Worm (Caenorhabditis elegans) whole organism, L4 larva: ENCODE data around the gene nhr-90.

ENCODE experiments used
- D1046.2 ChIP-seq: fragments of 200-800 bp; sonication (Bioruptor generic); IDR thresholded peaks from 2 replicates; pipeline ENCODE4 v1.3.6; 2022; ENCODE audit warnings: missing genetic modification characterization, missing compliant biosample characterization
- F10B5.3 ChIP-seq: sonication (generic microtip); optimal IDR thresholded peaks from 2 replicates; lab custom pipeline; 2016; ENCODE audit warnings: mild to moderate bottlenecking, missing genetic modification characterization, missing compliant biosample characterization
- F44E2.7 ChIP-seq: fragments of 200-800 bp; sonication (Bioruptor generic); IDR thresholded peaks from 2 replicates; pipeline ENCODE4 v2.1.2; 2022; ENCODE audit warnings: missing genetic modification characterization, missing compliant biosample characterization
- T26A8.4 ChIP-seq: fragments of 200-800 bp; sonication (Bioruptor generic); IDR thresholded peaks from 2 replicates; pipeline ENCODE4 v1.3.6; 2022; ENCODE audit warnings: missing genetic modification characterization, missing compliant biosample characterization
- Y48G9A.11 ChIP-seq: fragments of 200-800 bp; sonication (Bioruptor generic); IDR thresholded peaks from 2 replicates; pipeline ENCODE4 v1.3.6; 2022; ENCODE audit warnings: missing genetic modification reagents, missing genetic modification characterization, missing compliant biosample characterization
- ZK337.2 ChIP-seq: fragments of 200-800 bp; sonication (Bioruptor generic); IDR thresholded peaks from 2 replicates; pipeline ENCODE4 v1.3.6; 2022; ENCODE audit warnings: missing genetic modification reagents, missing genetic modification characterization, missing compliant biosample characterization
- ZK546.5 ChIP-seq, 2 experiments: sonication (generic microtip); optimal IDR thresholded peaks; 2 replicates each; lab custom pipeline; 2017; ENCODE audit warnings: missing biosample characterization in 2 of 2, missing genetic modification characterization in 2 of 2
- aly-2 ChIP-seq: sonication (generic microtip); optimal IDR thresholded peaks from 2 replicates; lab custom pipeline; 2018; ENCODE audit warnings: missing biosample characterization, missing genetic modification characterization
- ama-1 ChIP-seq: fragments of 150-350 bp; optimal IDR thresholded peaks from 2 replicates; lab custom pipeline; 2014; ENCODE audit warnings: inconsistent platforms, mixed read lengths
- arid-1 ChIP-seq: fragments of 200-800 bp; sonication (Bioruptor generic); conservative IDR thresholded peaks from 2 replicates; pipeline ENCODE4 v1.3.6; 2022; ENCODE audit warnings: missing genetic modification reagents, missing genetic modification characterization, missing compliant biosample characterization
- ceh-28 ChIP-seq: fragments of 150-350 bp; optimal IDR thresholded peaks from 2 replicates; lab custom pipeline; 2014; ENCODE audit warnings: missing biosample characterization, missing genetic modification reagents, missing genetic modification characterization
- cey-2 ChIP-seq: sonication (generic microtip); optimal IDR thresholded peaks from 3 replicates; lab custom pipeline; 2017; ENCODE audit warnings: missing genetic modification characterization, mild to moderate bottlenecking, missing compliant biosample characterization, antibody characterized with exemption, borderline replicate concordance; ENCODE audit not compliant: insufficient read depth
- ctbp-1 ChIP-seq: fragments of 200-800 bp; sonication (Bioruptor generic); IDR thresholded peaks from 2 replicates; pipeline ENCODE4 v1.3.6; 2022; ENCODE audit warnings: missing genetic modification reagents, missing genetic modification characterization, missing compliant biosample characterization
- daf-8 ChIP-seq: fragments of 200-800 bp; sonication (Bioruptor generic); IDR thresholded peaks from 2 replicates; pipeline ENCODE4 v1.3.6; 2022; ENCODE audit warnings: missing genetic modification characterization, missing compliant biosample characterization
- duxl-1 ChIP-seq: sonication (generic microtip); optimal IDR thresholded peaks from 2 replicates; lab custom pipeline; 2016; ENCODE audit warnings: mild to moderate bottlenecking, missing genetic modification characterization, moderate library complexity, missing compliant biosample characterization; ENCODE audit not compliant: poor library complexity
- fkh-10 ChIP-seq: fragments of 150-350 bp; optimal IDR thresholded peaks from 2 replicates; lab custom pipeline; 2014; ENCODE audit warnings: missing biosample characterization, missing genetic modification reagents, missing genetic modification characterization
- gei-8 ChIP-seq: fragments of 200-800 bp; sonication (Bioruptor generic); optimal IDR thresholded peaks from 2 replicates; lab custom pipeline; 2018; ENCODE audit warnings: mild to moderate bottlenecking, missing genetic modification characterization, missing compliant biosample characterization
- hif-1 ChIP-seq, 2 experiments: sonication (generic microtip); optimal IDR thresholded peaks; 2 replicates each; lab custom pipeline; 2016 to 2017; ENCODE audit warnings: missing compliant biosample characterization in 2 of 2, missing genetic modification characterization in 2 of 2, missing genetic modification reagents in 2 of 2, missing genotype in 2 of 2, mild to moderate bottlenecking in 1 of 2
- hlh-11 ChIP-seq: fragments of 200-800 bp; sonication (Bioruptor generic); optimal IDR thresholded peaks from 2 replicates; lab custom pipeline; 2018; ENCODE audit warnings: mild to moderate bottlenecking, missing genetic modification characterization, missing compliant biosample characterization
- hlh-30 ChIP-seq: sonication (generic microtip); optimal IDR thresholded peaks from 2 replicates; lab custom pipeline; 2017; ENCODE audit warnings: antibody characterized with exemption, mild to moderate bottlenecking, missing genetic modification characterization, missing compliant biosample characterization; ENCODE audit not compliant: insufficient read depth
- hmg-1.1 ChIP-seq: fragments of 200-800 bp; sonication (Bioruptor generic); IDR thresholded peaks from 2 replicates; pipeline ENCODE4 v1.3.6; 2022; ENCODE audit warnings: missing genetic modification reagents, missing genetic modification characterization, missing compliant biosample characterization
- lin-1 ChIP-seq: fragments of 200-800 bp; sonication (Bioruptor generic); IDR thresholded peaks from 2 replicates; pipeline ENCODE4 v1.3.6; 2022; ENCODE audit warnings: missing genetic modification reagents, missing genetic modification characterization, missing compliant biosample characterization
- lin-13 ChIP-seq: fragments of 150-350 bp; optimal IDR thresholded peaks from 2 replicates; lab custom pipeline; 2014; ENCODE audit warnings: missing biosample characterization, missing genetic modification reagents, missing genetic modification characterization
- lin-38 ChIP-seq: fragments of 200-800 bp; sonication (Bioruptor generic); IDR thresholded peaks from 2 replicates; pipeline ENCODE4 v1.3.6; 2022; ENCODE audit warnings: missing genetic modification reagents, missing genetic modification characterization, missing compliant biosample characterization
- madf-9 ChIP-seq: fragments of 200-800 bp; sonication (Bioruptor generic); conservative IDR thresholded peaks from 2 replicates; pipeline ENCODE4 v1.3.6; 2022; ENCODE audit warnings: missing genetic modification reagents, missing genetic modification characterization, missing compliant biosample characterization
- mdt-29 ChIP-seq: fragments of 200-800 bp; sonication (Bioruptor generic); IDR thresholded peaks from 2 replicates; pipeline ENCODE4 v1.3.6; 2022; ENCODE audit warnings: missing genetic modification reagents, missing genetic modification characterization, missing compliant biosample characterization
- mes-2 ChIP-seq: sonication (generic microtip); optimal IDR thresholded peaks from 2 replicates; lab custom pipeline; 2016; ENCODE audit warnings: missing genotype, mild to moderate bottlenecking, missing genetic modification characterization, missing compliant biosample characterization; ENCODE audit not compliant: poor library complexity, severe bottlenecking
- nhr-102 ChIP-seq: sonication (generic microtip); optimal IDR thresholded peaks from 2 replicates; lab custom pipeline; 2016; ENCODE audit warnings: mild to moderate bottlenecking, missing genetic modification characterization, moderate library complexity, missing compliant biosample characterization
- nhr-237 ChIP-seq: sonication (generic microtip); optimal IDR thresholded peaks from 2 replicates; lab custom pipeline; 2017; ENCODE audit warnings: missing biosample characterization, missing genetic modification characterization
- nhr-28 ChIP-seq: fragments of 150-350 bp; optimal IDR thresholded peaks from 2 replicates; lab custom pipeline; 2014; ENCODE audit warnings: missing biosample characterization, missing genetic modification characterization
- nhr-48 ChIP-seq: sonication (generic microtip); optimal IDR thresholded peaks from 2 replicates; lab custom pipeline; 2016; ENCODE audit warnings: mild to moderate bottlenecking, missing genetic modification characterization, missing compliant biosample characterization
- nhr-6 ChIP-seq: fragments of 150-350 bp; optimal IDR thresholded peaks from 2 replicates; lab custom pipeline; 2014; ENCODE audit warnings: missing biosample characterization, missing genetic modification characterization
- pha-4 ChIP-seq, 2 experiments: fragments of 150-350 bp in 1 of 2; fragments of 200-800 bp in 1 of 2; sonication (Bioruptor generic) in 1 of 2; IDR thresholded peaks in 1 of 2; optimal IDR thresholded peaks in 1 of 2; 2 replicates each; pipeline versions ENCODE4 v1.3.6 to Lab custom; 2014 to 2022; ENCODE audit warnings: missing genetic modification characterization in 2 of 2, missing genetic modification reagents in 2 of 2, missing biosample characterization in 1 of 2, missing compliant biosample characterization in 1 of 2
- saeg-2 ChIP-seq: fragments of 200-800 bp; sonication (Bioruptor generic); IDR thresholded peaks from 2 replicates; pipeline ENCODE4 v1.3.6; 2022; ENCODE audit warnings: missing genetic modification reagents, missing genetic modification characterization, missing compliant biosample characterization
- sdz-12 ChIP-seq: fragments of 200-800 bp; sonication (Bioruptor generic); optimal IDR thresholded peaks from 2 replicates; lab custom pipeline; 2018; ENCODE audit warnings: mild to moderate bottlenecking, missing genetic modification characterization, missing compliant biosample characterization
- set-16 ChIP-seq: fragments of 200-800 bp; sonication (Bioruptor generic); IDR thresholded peaks from 2 replicates; pipeline ENCODE4 v1.3.6; 2022; ENCODE audit warnings: missing genetic modification reagents, missing genetic modification characterization, missing compliant biosample characterization
- snpc-4 ChIP-seq: fragments of 150-350 bp; optimal IDR thresholded peaks from 2 replicates; lab custom pipeline; 2014; ENCODE audit warnings: missing biosample characterization, missing genetic modification characterization
- spr-1 ChIP-seq: sonication (generic microtip); optimal IDR thresholded peaks from 2 replicates; lab custom pipeline; 2016; ENCODE audit warnings: mild to moderate bottlenecking, missing genetic modification characterization, missing compliant biosample characterization
- spr-3 ChIP-seq: fragments of 200-800 bp; sonication (Bioruptor generic); optimal IDR thresholded peaks from 2 replicates; lab custom pipeline; 2018; ENCODE audit warnings: mild to moderate bottlenecking, missing genetic modification characterization, missing compliant biosample characterization
- unc-130 ChIP-seq: sonication (generic microtip); optimal IDR thresholded peaks from 2 replicates; lab custom pipeline; 2016; ENCODE audit warnings: missing genetic modification reagents, missing genetic modification characterization, missing compliant biosample characterization
- unc-39 ChIP-seq: sonication (generic microtip); optimal IDR thresholded peaks from 2 replicates; lab custom pipeline; 2017; ENCODE audit warnings: missing biosample characterization, missing genetic modification characterization
- vab-7 ChIP-seq: fragments of 200-800 bp; sonication (Bioruptor generic); IDR thresholded peaks from 2 replicates; pipeline ENCODE4 v1.3.6; 2022; ENCODE audit warnings: missing genetic modification reagents, missing genetic modification characterization, missing compliant biosample characterization
- zip-2 ChIP-seq: fragments of 150-350 bp; optimal IDR thresholded peaks from 2 replicates; lab custom pipeline; 2014; ENCODE audit warnings: missing biosample characterization, missing genetic modification characterization
- ztf-11 ChIP-seq: fragments of 150-350 bp; optimal IDR thresholded peaks from 2 replicates; lab custom pipeline; 2014; ENCODE audit warnings: missing biosample characterization, missing genetic modification characterization

The nhr-90 gene

ce11 chrV:610217-610616 is at the start of gene nhr-90:
nhr-90 (plus strand) TSS chrV:610512.
- TF ChIP-seq cey-2 (no peak), pha-4 (GFP tag; IDR thresholded peaks at IDR 0.05; lab: Robert Waterston, UW) (no peak), pha-4 (tag; optimal IDR thresholded peaks at IDR 0.05; lab: Kevin White, UChicago) (no peak), nhr-28 (tag; lab: Kevin White, UChicago) (peak; percentile 9), hlh-30 (peak; percentile 70), spr-1 (tag; lab: Kevin White, UChicago) (no peak)

DNA sequence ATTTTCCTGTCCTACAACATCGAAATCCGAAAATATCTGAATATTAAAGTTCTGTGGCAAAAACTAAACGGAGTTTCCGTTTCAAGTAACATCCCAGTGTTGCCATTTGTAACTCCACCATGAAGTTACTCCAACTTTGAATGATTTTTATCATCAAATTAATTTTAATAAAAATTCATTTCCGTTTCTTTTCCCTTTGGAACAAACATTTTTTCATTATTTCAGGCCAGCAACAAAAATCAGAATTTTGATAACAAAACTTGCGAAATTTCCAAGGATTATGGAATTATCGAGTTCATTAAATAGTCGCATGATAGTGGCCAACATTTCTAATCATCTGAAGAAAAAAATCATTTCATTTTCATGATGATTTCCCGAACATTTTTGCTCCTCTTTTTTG is 47.5 kb upstream of the nhr-90 start, which contains the start of gene C14C6.2:
Gene C14C6.2, plus strand, starts transcription at position 301 of the 400 bp plus-strand sequence.
- no peak for TF ChIP-seq nhr-48 (tag; lab: Kevin White, UChicago)
- TF ChIP-seq aly-2: no peak
- no peak for TF ChIP-seq unc-39 (tag; lab: Kevin White, UChicago)
- TF ChIP-seq nhr-28 (tag; lab: Kevin White, UChicago): no peak
- TF ChIP-seq duxl-1 (tag; lab: Kevin White, UChicago): no peak
- TF ChIP-seq snpc-4 (tag; lab: Kevin White, UChicago): no peak
- TF ChIP-seq, all 104 proteins: peak for 0

DNA sequence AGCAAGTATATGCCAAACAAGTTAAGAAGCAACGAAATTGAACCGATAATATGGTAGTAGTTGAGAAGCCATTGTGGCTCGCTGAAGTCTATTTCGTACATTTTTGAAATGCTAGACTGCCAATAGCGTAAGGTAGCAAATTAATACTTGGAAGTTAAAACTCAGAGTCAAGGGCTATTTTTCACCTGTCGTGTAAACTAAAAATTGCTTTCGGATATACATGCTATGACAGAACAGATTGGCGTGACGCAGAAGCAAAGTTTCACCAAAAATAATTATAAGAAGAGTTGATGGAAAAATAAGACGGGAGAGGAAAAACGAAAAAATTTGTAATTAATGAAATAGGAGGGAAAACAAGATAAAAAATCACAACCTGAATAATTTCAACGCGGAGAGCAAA is 44.3 kb upstream of the nhr-90 start, which contains the start of gene sri-73:
Gene sri-73, minus strand, starts transcription at position 101 of the 400 bp plus-strand sequence.
- TF ChIP-seq mdt-29 (GFP tag; lab: Robert Waterston, UW) (no peak), ZK337.2 (GFP tag; lab: Robert Waterston, UW) (no peak), T26A8.4 (GFP tag; lab: Robert Waterston, UW) (no peak), hmg-1.1 (no peak), D1046.2 (GFP tag; lab: Robert Waterston, UW) (no peak), F10B5.3 (no peak), spr-3 (GFP tag; lab: Kevin White, UChicago) (no peak), fkh-10 (GFP tag; lab: Kevin White, UChicago) (no peak), zip-2 (tag; lab: Kevin White, UChicago) (no peak), lin-38 (no peak), vab-7 (no peak), mes-2 (tag; lab: Kevin White, UChicago) (no peak), aly-2 (no peak), hif-1 (tag; optimal IDR thresholded peaks at IDR 0.05; lab: Kevin White, UChicago) (no peak), lin-1 (GFP tag; lab: Robert Waterston, UW) (no peak), ctbp-1 (GFP tag; lab: Robert Waterston, UW) (no peak), nhr-102 (tag; lab: Kevin White, UChicago) (no peak), hlh-11 (tag; lab: Kevin White, UChicago) (no peak), set-16 (GFP tag; lab: Robert Waterston, UW) (no peak)
- TF ChIP-seq, all 104 proteins: peak for 0

DNA sequence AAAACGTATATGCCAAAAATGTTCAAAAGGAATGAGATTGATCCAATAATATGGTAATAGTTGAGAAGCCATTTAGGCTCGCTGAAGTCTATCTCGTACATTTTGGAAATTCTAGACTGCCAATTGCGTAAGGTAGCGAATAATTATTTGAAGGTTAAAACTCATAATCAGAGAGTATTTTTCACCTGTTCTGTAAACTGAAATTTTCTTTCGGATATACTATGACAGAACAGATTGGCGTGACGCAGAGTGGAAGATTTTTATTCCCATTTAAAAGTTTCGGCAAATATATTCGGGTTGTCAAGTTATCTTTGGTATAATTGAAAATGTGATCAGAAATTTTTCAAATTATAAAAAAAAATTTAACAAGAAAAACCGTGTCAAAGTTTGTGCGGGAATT is 42.2 kb upstream of the nhr-90 start, which contains the start of gene sri-72:
Gene sri-72, minus strand, starts transcription at position 101 of the 400 bp plus-strand sequence.
- no peak for TF ChIP-seq F44E2.7
- TF ChIP-seq nhr-237: no peak
- TF ChIP-seq daf-8 (GFP tag; lab: Robert Waterston, UW): no peak
- TF ChIP-seq saeg-2: no peak
- TF ChIP-seq ctbp-1 (GFP tag; lab: Robert Waterston, UW): no peak

- TF ChIP-seq gei-8: no peak
- TF ChIP-seq ztf-11 (tag; lab: Kevin White, UChicago): no peak
- no peak for TF ChIP-seq nhr-237
- TF ChIP-seq nhr-6 (tag; lab: Kevin White, UChicago): no peak
- no peak for TF ChIP-seq hlh-30
- TF ChIP-seq unc-130 (GFP tag; lab: Kevin White, UChicago): no peak
- TF ChIP-seq madf-9 (GFP tag; lab: Robert Waterston, UW): no peak
- TF ChIP-seq vab-7: no peak
- no peak for TF ChIP-seq ama-1 (lab: Kevin White, UChicago)
- TF ChIP-seq lin-13 (GFP tag; lab: Kevin White, UChicago): no peak
- no peak for TF ChIP-seq Y48G9A.11
- no peak for TF ChIP-seq sdz-12
- no peak for TF ChIP-seq arid-1 (GFP tag; lab: Robert Waterston, UW)
- no peak for TF ChIP-seq ceh-28
- no peak for TF ChIP-seq hif-1 (tag; optimal IDR thresholded peaks at IDR 0.05; lab: Kevin White, UChicago)
- TF ChIP-seq ZK546.5 (tag; optimal IDR thresholded peaks at IDR 0.05; lab: Kevin White, UChicago): no peak
These were observed 35.7 kb upstream of the nhr-90 start, which contains the start of gene C14C6.13 for ce11 chrV:574639-575038. C14C6.13 (minus strand) TSS chrV:574739.
